Fruit fly (Drosophila melanogaster): Measurements from ENCODE around the gene Pisd.

DNA sequence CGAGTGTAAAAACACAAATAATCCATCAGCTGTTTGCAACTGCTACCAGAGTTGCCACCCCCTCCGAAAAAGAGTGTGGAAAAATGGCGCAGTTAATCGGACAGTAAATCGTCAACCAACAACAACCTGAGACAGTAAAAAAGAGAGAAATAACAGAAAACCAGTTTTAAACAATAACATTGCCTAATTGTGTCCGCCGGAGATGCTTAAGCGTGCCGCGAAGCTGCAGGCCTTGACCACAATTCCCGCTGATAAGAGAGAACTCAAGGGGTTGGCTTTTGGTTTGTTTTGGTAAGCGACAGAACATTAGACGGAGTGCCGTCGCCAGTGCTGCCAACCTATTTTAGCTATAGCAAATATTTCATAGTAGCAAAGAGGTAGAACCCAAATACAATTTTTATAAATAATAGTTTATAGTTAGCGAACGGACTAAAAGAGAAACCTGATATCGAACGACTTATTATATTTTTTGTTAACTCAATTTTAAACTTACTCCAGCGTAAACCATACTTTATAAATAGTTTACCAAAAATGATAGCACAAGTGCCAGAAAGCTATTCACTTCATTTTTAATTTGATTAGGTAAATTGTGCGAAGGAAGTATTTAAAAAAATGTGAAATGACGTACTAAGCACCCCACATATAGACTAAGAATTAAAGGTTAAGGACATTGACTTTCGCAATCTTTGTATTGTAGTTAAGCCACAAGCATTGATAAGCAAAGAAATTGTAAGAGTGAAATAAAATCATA, at the start of gene Pisd, which contains the start of gene Atg6:
- TF ChIP-seq CG8478 (optimal IDR thresholded peaks at IDR 0.05), result no peak
- TF ChIP-seq CTCF (optimal IDR thresholded peaks at IDR 0.05), result peak in 1 of 2 experiments; percentile 55
